Fruit fly (Drosophila melanogaster): ENCODE results near the gene mthl6.

dm6 chr3L:7527661-7528379, 42.1 kb downstream of the mthl6 start:
- TF ChIP-seq lola (GFP tag; optimal IDR thresholded peaks at IDR 0.05) (no peak), CrebA (GFP tag; optimal IDR thresholded peaks at IDR 0.05; ENCODE audit: borderline replicate concordance) (no peak), N (GFP tag; optimal IDR thresholded peaks at IDR 0.05) (no peak), rgr (GFP tag; optimal IDR thresholded peaks at IDR 0.05) (no peak), Myc (optimal IDR thresholded peaks at IDR 0.05) (no peak), Vsx2 (GFP tag; optimal IDR thresholded peaks at IDR 0.05; ENCODE audit: partially characterized antibody) (no peak), fru (GFP tag; optimal IDR thresholded peaks at IDR 0.05) (no peak), OdsH (GFP tag; optimal IDR thresholded peaks at IDR 0.05) (no peak)
